Fruit fly (Drosophila melanogaster): ENCODE measurements around the gene Taf10.
A peak's percentile ranks its signal among the peaks of the same experiment; 100 is the strongest.

Taf10 gene

DNA sequence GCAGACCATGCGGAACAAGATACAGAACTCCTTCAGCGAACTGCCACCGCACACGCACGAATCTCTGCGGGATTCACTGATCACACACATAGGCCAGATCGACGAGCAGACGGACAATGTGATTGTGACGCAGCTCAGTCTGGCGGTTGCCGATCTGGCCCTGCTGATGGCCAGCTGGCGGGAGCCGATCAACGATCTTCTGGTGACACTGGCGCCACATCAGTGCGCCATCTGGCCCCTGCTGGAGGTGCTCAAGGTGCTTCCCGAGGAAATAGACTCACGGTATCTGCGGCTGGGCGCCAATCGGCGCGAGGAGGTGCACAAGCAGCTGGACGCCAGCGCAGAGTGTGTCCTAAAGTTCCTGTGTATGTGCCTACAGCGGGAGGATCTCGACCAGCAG lies 7.4 kb upstream of the Taf10 start:
- no peak for TF ChIP-seq CG9705 (GFP tag; optimal IDR thresholded peaks at IDR 0.05)
- TF ChIP-seq OdsH (GFP tag; optimal IDR thresholded peaks at IDR 0.05), result no peak
- TF ChIP-seq N (GFP tag; optimal IDR thresholded peaks at IDR 0.05), result no peak
- TF ChIP-seq Sp1 (GFP tag; optimal IDR thresholded peaks at IDR 0.05), result no peak
- TF ChIP-seq sv (GFP tag; optimal IDR thresholded peaks at IDR 0.05), result no peak
- TF ChIP-seq ey (GFP tag; optimal IDR thresholded peaks at IDR 0.05), result no peak
- TF ChIP-seq h (GFP tag; optimal IDR thresholded peaks at IDR 0.05), result no peak
- no peak for TF ChIP-seq Dif (GFP tag; optimal IDR thresholded peaks at IDR 0.05; ENCODE audit: partially characterized antibody)
- TF ChIP-seq pan (optimal IDR thresholded peaks at IDR 0.05), result no peak
- no peak for TF ChIP-seq psq (GFP tag; optimal IDR thresholded peaks at IDR 0.05)
- TF ChIP-seq jim (GFP tag; optimal IDR thresholded peaks at IDR 0.05), result no peak
- TF ChIP-seq Abd-B (GFP tag; optimal IDR thresholded peaks at IDR 0.05), result no peak

DNA sequence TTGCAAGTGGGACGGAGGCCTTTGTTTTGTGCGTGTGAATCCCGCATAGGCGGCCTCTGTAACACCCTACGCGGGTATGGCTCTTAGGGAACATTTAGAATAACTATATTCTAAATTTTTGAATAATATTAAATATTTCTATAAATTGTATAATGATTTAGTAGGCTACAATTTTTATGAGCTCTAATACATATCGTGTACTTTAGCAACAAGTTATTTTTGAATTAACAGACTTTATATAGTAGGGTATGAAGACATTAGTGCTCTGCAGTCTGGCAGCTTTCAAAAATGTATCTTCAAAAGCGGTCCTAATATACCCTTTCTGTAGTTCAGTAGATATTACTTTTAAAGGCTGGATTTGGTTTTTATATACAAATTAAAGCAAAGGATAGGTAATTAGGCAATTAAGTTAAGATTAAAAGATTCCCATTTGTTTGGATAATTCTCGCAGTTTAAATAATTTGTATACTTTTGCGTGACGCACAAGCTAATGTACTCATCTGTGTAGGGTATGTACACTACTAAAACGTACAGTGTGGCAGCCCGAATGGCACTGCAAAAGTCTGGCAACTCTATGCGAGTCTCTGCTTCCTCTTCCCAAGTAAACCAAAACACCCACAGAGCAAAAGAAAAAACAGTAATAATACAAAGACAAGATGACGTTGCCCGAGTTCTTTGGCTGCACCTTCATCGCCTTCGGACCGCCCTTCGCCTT lies 1.9 kb upstream of the Taf10 start, which contains the start of the genes Snx21 and aph-1:
Snx21 (minus strand) TSS at position 7 of the 715 bp plus-strand sequence.
aph-1 (plus strand) TSS at position 575 of the 715 bp plus-strand sequence.
- TF ChIP-seq dmrt93B (GFP tag; optimal IDR thresholded peaks at IDR 0.05), result peak; percentile 82
- TF ChIP-seq jim (GFP tag; optimal IDR thresholded peaks at IDR 0.05), result peak; percentile 16
- peak; percentile 87 for TF ChIP-seq Hnf4 (GFP tag; optimal IDR thresholded peaks at IDR 0.05)
- no peak for TF ChIP-seq tai (GFP tag; optimal IDR thresholded peaks at IDR 0.05)
- TF ChIP-seq Mio (GFP tag; optimal IDR thresholded peaks at IDR 0.05), result peak; percentile 56
- TF ChIP-seq fru (GFP tag; optimal IDR thresholded peaks at IDR 0.05), result peak; percentile 90
- peak; percentile 88 for TF ChIP-seq h (GFP tag; optimal IDR thresholded peaks at IDR 0.05)
- peak; percentile 89 for TF ChIP-seq CG9705 (GFP tag; optimal IDR thresholded peaks at IDR 0.05)
- peak in 1 of 2 experiments; percentile 93 for TF ChIP-seq foxo (GFP tag; optimal IDR thresholded peaks at IDR 0.05)
- TF ChIP-seq CrebA (GFP tag; optimal IDR thresholded peaks at IDR 0.05; ENCODE audit: borderline replicate concordance), result no peak
- peak; percentile 66 for TF ChIP-seq CG32264 (GFP tag; optimal IDR thresholded peaks at IDR 0.05)
- TF ChIP-seq Hr78 (GFP tag; optimal IDR thresholded peaks at IDR 0.05), result no peak
- TF ChIP-seq dsf (GFP tag; optimal IDR thresholded peaks at IDR 0.05; ENCODE audit: borderline replicate concordance), result peak; percentile 67
- no peak for TF ChIP-seq usp (GFP tag; optimal IDR thresholded peaks at IDR 0.05)
- TF ChIP-seq sv (GFP tag; optimal IDR thresholded peaks at IDR 0.05), result peak; percentile 83
- no peak for TF ChIP-seq Vsx2 (GFP tag; optimal IDR thresholded peaks at IDR 0.05; ENCODE audit: partially characterized antibody)
- TF ChIP-seq Jra (GFP tag; optimal IDR thresholded peaks at IDR 0.05), result peak; percentile 69
- no peak for TF ChIP-seq GATAd (GFP tag; optimal IDR thresholded peaks at IDR 0.05)
- TF ChIP-seq dl (GFP tag; optimal IDR thresholded peaks at IDR 0.05; ENCODE audit: insufficient read depth in 1 of 2, partially characterized antibody in 2 of 2), result no peak
- TF ChIP-seq Abd-B (GFP tag; optimal IDR thresholded peaks at IDR 0.05), result no peak
- peak; percentile 91 for TF ChIP-seq Rel (GFP tag; optimal IDR thresholded peaks at IDR 0.05)
- peak; percentile 89 for TF ChIP-seq Rel (tag; optimal IDR thresholded peaks at IDR 0.05)
- peak; percentile 93 for TF ChIP-seq Sp1 (GFP tag; optimal IDR thresholded peaks at IDR 0.05)
- peak; percentile 91 for TF ChIP-seq rgr (GFP tag; optimal IDR thresholded peaks at IDR 0.05)
- TF ChIP-seq OdsH (GFP tag; optimal IDR thresholded peaks at IDR 0.05), result peak; percentile 89
- TF ChIP-seq HLH106 (tag; optimal IDR thresholded peaks at IDR 0.05), result peak; percentile 94
- TF ChIP-seq woc (GFP tag; optimal IDR thresholded peaks at IDR 0.05), result peak; percentile 98
- TF ChIP-seq Hr83 (GFP tag; optimal IDR thresholded peaks at IDR 0.05; ENCODE audit: poor library complexity, severe bottlenecking), result peak; percentile 66
- TF ChIP-seq Dfd (GFP tag; optimal IDR thresholded peaks at IDR 0.05), result no peak
- peak; percentile 85 for TF ChIP-seq psq (GFP tag; optimal IDR thresholded peaks at IDR 0.05)
- TF ChIP-seq pan (optimal IDR thresholded peaks at IDR 0.05), result no peak
- TF ChIP-seq sage (GFP tag; optimal IDR thresholded peaks at IDR 0.05), result no peak
- no peak for TF ChIP-seq Dif (GFP tag; optimal IDR thresholded peaks at IDR 0.05; ENCODE audit: partially characterized antibody)
- peak; percentile 87 for TF ChIP-seq br (GFP tag; optimal IDR thresholded peaks at IDR 0.05)
- TF ChIP-seq brk (GFP tag; optimal IDR thresholded peaks at IDR 0.05), result no peak
- TF ChIP-seq N (GFP tag; optimal IDR thresholded peaks at IDR 0.05), result no peak
- no peak for TF ChIP-seq lola (GFP tag; optimal IDR thresholded peaks at IDR 0.05)
- TF ChIP-seq ey (GFP tag; optimal IDR thresholded peaks at IDR 0.05), result peak; percentile 90
- TF ChIP-seq Myc (optimal IDR thresholded peaks at IDR 0.05), result peak; percentile 34
